Worm (Caenorhabditis elegans): Measurements from ENCODE around the gene sru-40.

Gene sru-40

DNA sequence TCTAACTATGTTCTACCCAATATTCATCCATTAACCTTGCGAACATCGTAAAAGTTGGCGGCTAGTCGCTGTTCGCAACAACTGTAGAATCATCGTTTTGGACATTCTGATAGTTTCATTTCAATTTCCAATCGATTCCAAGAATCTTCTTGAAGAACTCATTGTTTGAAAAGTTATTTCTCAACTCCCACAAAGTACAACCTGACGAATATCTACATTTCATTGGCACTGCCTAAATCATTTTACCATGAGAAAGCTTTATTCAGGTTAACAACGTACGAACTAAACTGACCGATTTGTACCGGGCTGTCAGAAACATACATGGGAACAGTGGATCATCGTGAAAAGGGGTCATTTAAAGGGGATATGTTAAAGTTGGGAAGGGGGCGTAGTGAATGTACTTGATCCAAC, 47.1 kb downstream of the sru-40 start, which contains the start of gene F46B6.6 (continued):
- TF ChIP-seq nhr-42 (GFP tag; IDR thresholded peaks at IDR 0.05) (no peak), pha-4 (GFP tag; IDR thresholded peaks at IDR 0.05) (no peak), pha-4 (tag; optimal IDR thresholded peaks at IDR 0.05) (no peak), ceh-32 (tag; optimal IDR thresholded peaks at IDR 0.05; ENCODE audit: poor library complexity) (no peak), F49E8.2 (tag; optimal IDR thresholded peaks at IDR 0.05; ENCODE audit: borderline replicate concordance) (no peak), unc-39 (tag; optimal IDR thresholded peaks at IDR 0.05) (no peak), lin-1 (GFP tag; IDR thresholded peaks at IDR 0.05) (no peak), snpc-4 (tag; optimal IDR thresholded peaks at IDR 0.05) (no peak), ctbp-1 (GFP tag; IDR thresholded peaks at IDR 0.05) (no peak), lsy-2 (tag; optimal IDR thresholded peaks at IDR 0.05) (peak in 1 of 2 experiments; percentile 30), spr-1 (tag; optimal IDR thresholded peaks at IDR 0.05) (no peak), duxl-1 (tag; optimal IDR thresholded peaks at IDR 0.05; ENCODE audit: poor library complexity) (no peak), unc-130 (GFP tag; optimal IDR thresholded peaks at IDR 0.05) (peak; percentile 10), php-3 (GFP tag; IDR thresholded peaks at IDR 0.05) (0 out of 2 replicates have a peak, but pooled peaks have one; percentile 8), snpc-1.2 (GFP tag; IDR thresholded peaks at IDR 0.05) (peak; percentile 44; the same call in 1 of the 2 replicates), ceh-28 (tag; optimal IDR thresholded peaks at IDR 0.05) (no peak), F26F4.8 (GFP tag; conservative IDR thresholded peaks at IDR 0.05) (no peak), ceh-62 (tag; optimal IDR thresholded peaks at IDR 0.05) (no peak), ceh-44 (GFP tag; IDR thresholded peaks at IDR 0.05) (no peak), madf-9 (GFP tag; conservative IDR thresholded peaks at IDR 0.05) (no peak), nhr-48 (tag; optimal IDR thresholded peaks at IDR 0.05) (peak; percentile 19), daf-12 (tag; optimal IDR thresholded peaks at IDR 0.05) (no peak), vab-7 (GFP tag; IDR thresholded peaks at IDR 0.05) (no peak), ztf-7 (tag; optimal IDR thresholded peaks at IDR 0.05) (no peak), hmg-1.1 (GFP tag; IDR thresholded peaks at IDR 0.05) (no peak), lin-29 (GFP tag; IDR thresholded peaks at IDR 0.05) (no peak), ZK337.2 (GFP tag; IDR thresholded peaks at IDR 0.05) (no peak), mdl-1 (tag; optimal IDR thresholded peaks at IDR 0.05) (no peak), aly-2 (tag; optimal IDR thresholded peaks at IDR 0.05) (no peak), madf-5 (GFP tag; IDR thresholded peaks at IDR 0.05) (no peak), gei-8 (GFP tag; optimal IDR thresholded peaks at IDR 0.05) (no peak), F37D6.2 (tag; optimal IDR thresholded peaks at IDR 0.05) (no peak), rbr-2 (tag; optimal IDR thresholded peaks at IDR 0.05) (no peak), lin-38 (GFP tag; IDR thresholded peaks at IDR 0.05) (peak; percentile 32; the same call in 1 of the 2 replicates), spr-3 (GFP tag; optimal IDR thresholded peaks at IDR 0.05) (peak; percentile 24)

DNA sequence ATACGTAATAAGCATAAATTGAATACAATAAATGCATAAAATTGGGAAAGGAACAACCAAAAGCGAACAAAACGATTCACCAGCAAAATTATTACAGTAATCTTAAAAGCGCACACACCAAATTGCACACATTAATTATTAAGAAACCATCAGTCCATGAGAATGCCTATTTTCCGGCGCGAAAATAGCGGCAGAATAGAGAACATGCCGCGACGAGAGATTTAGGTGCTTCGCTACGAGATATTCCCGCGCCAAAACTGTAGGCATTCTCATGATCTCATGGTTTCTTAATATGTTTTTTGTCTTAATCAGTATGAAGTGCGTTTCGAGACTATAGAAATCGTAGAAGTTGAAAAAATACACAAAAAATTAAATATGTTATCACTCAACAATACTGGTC, 49.6 kb downstream of the sru-40 start:
- TF ChIP-seq ces-1 (GFP tag; optimal IDR thresholded peaks at IDR 0.05) (no peak), madf-9 (GFP tag; conservative IDR thresholded peaks at IDR 0.05) (no peak), lin-39 (tag; optimal IDR thresholded peaks at IDR 0.05) (no peak), skn-1 (tag; optimal IDR thresholded peaks at IDR 0.05) (no peak), R02D3.7 (tag; optimal IDR thresholded peaks at IDR 0.05) (no peak), nhr-25 (tag; optimal IDR thresholded peaks at IDR 0.05; ENCODE audit: borderline replicate concordance, insufficient read depth) (no peak), ctbp-1 (GFP tag; IDR thresholded peaks at IDR 0.05) (no peak), sdz-12 (GFP tag; optimal IDR thresholded peaks at IDR 0.05) (no peak), ceh-62 (tag; optimal IDR thresholded peaks at IDR 0.05) (no peak), attf-4 (tag; optimal IDR thresholded peaks at IDR 0.05) (no peak), daf-19 (GFP tag; conservative IDR thresholded peaks at IDR 0.05) (no peak), aly-2 (tag; optimal IDR thresholded peaks at IDR 0.05) (no peak)
